Worm (Caenorhabditis elegans) whole organism, young adult: Measurements from ENCODE around the gene C15C8.5.

Experiments
- F23B12.7 ChIP-seq: sonication (generic microtip); optimal IDR thresholded peaks from 2 replicates; lab custom pipeline; 2017; ENCODE audit warnings: missing genetic modification characterization, mild to moderate bottlenecking, missing compliant biosample characterization, antibody characterized with exemption, moderate library complexity; ENCODE audit not compliant: insufficient read depth
- F39B2.1 ChIP-seq: fragments of 200-800 bp; sonication (Bioruptor generic); IDR thresholded peaks from 2 replicates; pipeline ENCODE4 v1.3.6; 2022; ENCODE audit warnings: missing genetic modification reagents, missing genetic modification characterization, missing compliant biosample characterization
- K11D2.4 ChIP-seq: fragments of 200-800 bp; sonication (Bioruptor generic); IDR thresholded peaks from 2 replicates; pipeline ENCODE4 v1.3.6; 2022; ENCODE audit warnings: missing genetic modification reagents, missing genetic modification characterization, missing compliant biosample characterization
- K12H6.12 ChIP-seq: fragments of 200-800 bp; sonication (Bioruptor generic); optimal IDR thresholded peaks from 2 replicates; lab custom pipeline; 2018; ENCODE audit warnings: mild to moderate bottlenecking, missing genetic modification characterization, missing compliant biosample characterization
- T26A5.8 ChIP-seq: sonication (generic microtip); optimal IDR thresholded peaks from 2 replicates; lab custom pipeline; 2016; ENCODE audit warnings: missing genetic modification characterization, missing compliant biosample characterization
- Y53F4B.3 ChIP-seq: fragments of 200-800 bp; sonication (Bioruptor generic); IDR thresholded peaks from 2 replicates; pipeline ENCODE4 v1.3.6; 2022; ENCODE audit warnings: missing genetic modification reagents, missing genetic modification characterization, missing compliant biosample characterization
- Y56A3A.18 ChIP-seq: fragments of 200-800 bp; sonication (Bioruptor generic); IDR thresholded peaks from 2 replicates; pipeline ENCODE4 v1.3.6; 2022; ENCODE audit warnings: missing genetic modification reagents, missing genetic modification characterization, missing compliant biosample characterization
- Y79H2A.3 ChIP-seq: fragments of 200-800 bp; sonication (Bioruptor generic); conservative IDR thresholded peaks from 2 replicates; pipeline ENCODE4 v1.3.6; 2022; ENCODE audit warnings: missing genetic modification reagents, missing genetic modification characterization, missing compliant biosample characterization
- ZK185.1 ChIP-seq: sonication (generic microtip); optimal IDR thresholded peaks from 2 replicates; lab custom pipeline; 2016; ENCODE audit warnings: mild to moderate bottlenecking, missing genetic modification characterization, missing compliant biosample characterization; ENCODE audit not compliant: poor library complexity, severe bottlenecking
- aptf-3 ChIP-seq: fragments of 200-800 bp; sonication (Bioruptor generic); IDR thresholded peaks from 2 replicates; pipeline ENCODE4 v1.3.6; 2022; ENCODE audit warnings: missing genetic modification characterization, missing compliant biosample characterization
- attf-3 ChIP-seq: fragments of 200-800 bp; sonication (Bioruptor generic); conservative IDR thresholded peaks from 2 replicates; pipeline ENCODE4 v1.3.6; 2022; ENCODE audit warnings: missing genetic modification reagents, missing genetic modification characterization, missing compliant biosample characterization
- cebp-2 ChIP-seq: fragments of 200-800 bp; sonication (Bioruptor generic); IDR thresholded peaks from 2 replicates; pipeline ENCODE4 v1.3.6; 2022; ENCODE audit warnings: missing genetic modification characterization, missing compliant biosample characterization
- ceh-58 ChIP-seq: fragments of 200-800 bp; sonication (Bioruptor generic); IDR thresholded peaks from 2 replicates; pipeline ENCODE4 v1.3.6; 2022; ENCODE audit warnings: missing genetic modification characterization, missing compliant biosample characterization
- chd-7 ChIP-seq: sonication (generic microtip); optimal IDR thresholded peaks from 2 replicates; lab custom pipeline; 2016; ENCODE audit warnings: mild to moderate bottlenecking, missing genetic modification characterization, moderate library complexity, missing compliant biosample characterization
- die-1 ChIP-seq: sonication (generic microtip); optimal IDR thresholded peaks from 2 replicates; lab custom pipeline; 2016; ENCODE audit warnings: missing genotype, mild to moderate bottlenecking, missing genetic modification characterization, missing compliant biosample characterization
- dox-1 ChIP-seq: fragments of 200-800 bp; sonication (Bioruptor generic); IDR thresholded peaks from 2 replicates; pipeline ENCODE4 v1.3.6; 2022; ENCODE audit warnings: missing genetic modification reagents, missing genetic modification characterization, missing compliant biosample characterization
- efl-1 ChIP-seq: fragments of 150-350 bp; optimal IDR thresholded peaks from 2 replicates; lab custom pipeline; 2014; ENCODE audit warnings: missing biosample characterization, missing genetic modification reagents, missing genetic modification characterization
- hlh-12 ChIP-seq: sonication (generic microtip); optimal IDR thresholded peaks from 2 replicates; lab custom pipeline; 2016; ENCODE audit warnings: missing genetic modification characterization, missing compliant biosample characterization
- let-526 ChIP-seq: fragments of 200-800 bp; sonication (Bioruptor generic); IDR thresholded peaks from 2 replicates; pipeline ENCODE4 v1.3.6; 2022; ENCODE audit warnings: missing genetic modification reagents, missing genetic modification characterization, missing compliant biosample characterization
- lsl-1 ChIP-seq: fragments of 200-800 bp; sonication (Bioruptor generic); optimal IDR thresholded peaks from 2 replicates; lab custom pipeline; 2018; ENCODE audit warnings: mild to moderate bottlenecking, missing genetic modification characterization, moderate library complexity, missing compliant biosample characterization
- madf-3 ChIP-seq: fragments of 200-800 bp; sonication (Bioruptor generic); IDR thresholded peaks from 2 replicates; pipeline ENCODE4 v1.3.6; 2022; ENCODE audit warnings: missing genetic modification reagents, missing genetic modification characterization, missing compliant biosample characterization
- madf-6 ChIP-seq: fragments of 200-800 bp; sonication (Bioruptor generic); IDR thresholded peaks from 2 replicates; pipeline ENCODE4 v1.3.6; 2022; ENCODE audit warnings: missing genetic modification reagents, missing genetic modification characterization, missing compliant biosample characterization
- mcd-1 ChIP-seq: fragments of 200-800 bp; sonication (Bioruptor generic); IDR thresholded peaks from 2 replicates; pipeline ENCODE4 v1.3.6; 2022; ENCODE audit warnings: missing genetic modification reagents, missing genetic modification characterization, missing compliant biosample characterization
- mel-28 ChIP-seq: sonication (generic microtip); optimal IDR thresholded peaks from 2 replicates; lab custom pipeline; 2016; ENCODE audit warnings: borderline replicate concordance, mild to moderate bottlenecking, missing genetic modification characterization, missing compliant biosample characterization
- mes-4 ChIP-seq: sonication (generic microtip); optimal IDR thresholded peaks from 2 replicates; lab custom pipeline; 2016; ENCODE audit warnings: missing genotype, missing genetic modification characterization, missing compliant biosample characterization
- nfya-2 ChIP-seq: fragments of 200-800 bp; sonication (Bioruptor generic); IDR thresholded peaks from 2 replicates; pipeline ENCODE4 v1.3.6; 2022; ENCODE audit warnings: missing genetic modification reagents, missing genetic modification characterization, missing compliant biosample characterization
- nfyb-1 ChIP-seq: fragments of 200-800 bp; sonication (Bioruptor generic); IDR thresholded peaks from 2 replicates; pipeline ENCODE4 v1.3.6; 2022; ENCODE audit warnings: missing genetic modification reagents, missing genetic modification characterization, missing compliant biosample characterization
- nhr-120 ChIP-seq: fragments of 200-800 bp; sonication (Bioruptor generic); IDR thresholded peaks from 2 replicates; pipeline ENCODE4 v1.3.6; 2022; ENCODE audit warnings: missing genetic modification characterization, missing compliant biosample characterization
- nhr-27 ChIP-seq: fragments of 200-800 bp; sonication (Bioruptor generic); optimal IDR thresholded peaks from 2 replicates; lab custom pipeline; 2018; ENCODE audit warnings: mild to moderate bottlenecking, missing genetic modification characterization, moderate library complexity, missing compliant biosample characterization
- nhr-80 ChIP-seq: sonication (generic microtip); optimal IDR thresholded peaks from 2 replicates; lab custom pipeline; 2016; ENCODE audit warnings: missing genetic modification characterization, missing compliant biosample characterization
- nhr-90 ChIP-seq: sonication (generic microtip); optimal IDR thresholded peaks from 2 replicates; lab custom pipeline; 2016; ENCODE audit warnings: missing genotype, mild to moderate bottlenecking, missing genetic modification characterization, missing compliant biosample characterization
- pha-4 ChIP-seq: fragments of 150-350 bp; sonication (generic microtip); optimal IDR thresholded peaks from 2 replicates; lab custom pipeline; 2014; ENCODE audit warnings: missing biosample characterization, missing genetic modification reagents, missing genetic modification characterization
- rcor-1 ChIP-seq: fragments of 200-800 bp; sonication (Bioruptor generic); IDR thresholded peaks from 2 replicates; pipeline ENCODE4 v1.3.6; 2022; ENCODE audit warnings: missing genetic modification reagents, missing genetic modification characterization, missing compliant biosample characterization
- repo-1 ChIP-seq: sonication (generic microtip); optimal IDR thresholded peaks from 2 replicates; lab custom pipeline; 2017; ENCODE audit warnings: mild to moderate bottlenecking, missing genetic modification characterization, missing compliant biosample characterization
- sdz-38 ChIP-seq: sonication (generic microtip); optimal IDR thresholded peaks from 2 replicates; lab custom pipeline; 2016; ENCODE audit warnings: missing genotype, missing genetic modification characterization, missing compliant biosample characterization
- snpc-3.4 ChIP-seq: sonication (generic microtip); optimal IDR thresholded peaks from 2 replicates; lab custom pipeline; 2017; ENCODE audit warnings: missing genetic modification characterization, mild to moderate bottlenecking, missing compliant biosample characterization, antibody characterized with exemption, moderate library complexity, missing genotype, missing genetic modification reagents
- sptf-2 ChIP-seq: fragments of 200-800 bp; sonication (Bioruptor generic); optimal IDR thresholded peaks from 2 replicates; lab custom pipeline; 2018; ENCODE audit warnings: mild to moderate bottlenecking, missing genetic modification characterization, missing compliant biosample characterization

The C15C8.5 gene

ce11 chrV:12744979-12745378, 2.8 kb upstream of the C15C8.5 start, which contains the start of gene C15C8.7:
TSS of gene C15C8.7 (minus strand) at chrV:12745050.
- no peak for TF ChIP-seq madf-3
- TF ChIP-seq nhr-80 (tag; lab: Kevin White, UChicago), result peak; percentile 26

- TF ChIP-seq Y56A3A.18 (GFP tag; lab: Robert Waterston, UW), result no peak
- no peak for TF ChIP-seq madf-6 (GFP tag; lab: Robert Waterston, UW)
- no peak for TF ChIP-seq Y79H2A.3 (GFP tag; lab: Robert Waterston, UW)
- no peak; the same call in 1 of the 2 replicates for TF ChIP-seq mcd-1 (GFP tag; lab: Robert Waterston, UW)
- TF ChIP-seq nhr-27 (tag; lab: Kevin White, UChicago), result no peak
- no peak for TF ChIP-seq pha-4 (tag; lab: Kevin White, UChicago)
These were observed 376 bp upstream of the C15C8.5 start, which contains the start of gene C15C8.4 for ce11 chrV:12747431-12747830. TSS of gene C15C8.4 (minus strand) at chrV:12747463.

ce11 chrV:12749558-12749957, 1.8 kb downstream of the C15C8.5 start:
- TF ChIP-seq mel-28 (tag; lab: Kevin White, UChicago), result no peak
- no peak for TF ChIP-seq K12H6.12 (tag; lab: Kevin White, UChicago)
- no peak for TF ChIP-seq mes-4 (tag; lab: Kevin White, UChicago)
- TF ChIP-seq let-526 (GFP tag; lab: Robert Waterston, UW), result no peak
- TF ChIP-seq nhr-120 (GFP tag; lab: Robert Waterston, UW), result no peak
- TF ChIP-seq T26A5.8 (tag; lab: Kevin White, UChicago), result no peak
- TF ChIP-seq nfya-2 (GFP tag; lab: Robert Waterston, UW), result no peak
- TF ChIP-seq F39B2.1 (GFP tag; lab: Robert Waterston, UW), result no peak
- no peak for TF ChIP-seq ceh-58 (GFP tag; lab: Robert Waterston, UW)
- TF ChIP-seq attf-3 (GFP tag; lab: Robert Waterston, UW), result no peak
- TF ChIP-seq Y53F4B.3 (GFP tag; lab: Robert Waterston, UW), result no peak
- TF ChIP-seq nhr-80 (tag; lab: Kevin White, UChicago), result no peak
- no peak for TF ChIP-seq snpc-3.4
- TF ChIP-seq aptf-3, result no peak

- no peak for TF ChIP-seq nhr-90 (tag; lab: Kevin White, UChicago)
- no peak for TF ChIP-seq snpc-3.4
- no peak for TF ChIP-seq rcor-1 (GFP tag; lab: Robert Waterston, UW)
- TF ChIP-seq F23B12.7 (tag; lab: Kevin White, UChicago), result no peak
- TF ChIP-seq K11D2.4, result no peak
- TF ChIP-seq chd-7, result no peak
- no peak for TF ChIP-seq lsl-1 (GFP tag; lab: Kevin White, UChicago)
- TF ChIP-seq mes-4 (tag; lab: Kevin White, UChicago), result no peak
- no peak for TF ChIP-seq die-1
- TF ChIP-seq sdz-38 (tag; lab: Kevin White, UChicago), result no peak
- no peak for TF ChIP-seq nfyb-1 (GFP tag; lab: Robert Waterston, UW)
- no peak for TF ChIP-seq ZK185.1 (tag; lab: Kevin White, UChicago)
- TF ChIP-seq cebp-2 (GFP tag; lab: Robert Waterston, UW), result no peak
- no peak for TF ChIP-seq dox-1
- TF ChIP-seq efl-1 (GFP tag; lab: Kevin White, UChicago), result no peak
- no peak for TF ChIP-seq sptf-2
- TF ChIP-seq hlh-12 (tag; lab: Kevin White, UChicago), result no peak
- TF ChIP-seq repo-1 (tag; lab: Kevin White, UChicago), result no peak
These were observed 3.8 kb downstream of the C15C8.5 start, which contains the start of gene C15C8.6 for ce11 chrV:12751495-12752050. TSS of gene C15C8.6 (minus strand) at chrV:12751545.
